Fruit fly (Drosophila melanogaster) whole organism, wandering third instar larva: Measurements from ENCODE around the gene sd.

Experiments used
- Abd-B ChIP-seq: fragments of >200 bp; optimal IDR thresholded peaks from 2 replicates; lab custom pipeline; 2017; ENCODE audit warnings: missing biosample characterization, missing genetic modification characterization
- CG32264 ChIP-seq: fragments of 200-800 bp; sonication (Bioruptor generic); optimal IDR thresholded peaks from 2 replicates; lab custom pipeline; 2016; ENCODE audit warnings: missing biosample characterization, missing genetic modification characterization
- CG9705 ChIP-seq: fragments of 200-800 bp; sonication (Bioruptor generic); optimal IDR thresholded peaks from 2 replicates; lab custom pipeline; 2018; ENCODE audit warnings: missing biosample characterization, mild to moderate bottlenecking, missing genetic modification characterization
- CrebA ChIP-seq: fragments of 200-800 bp; sonication (Bioruptor generic); optimal IDR thresholded peaks from 2 replicates; lab custom pipeline; 2016; ENCODE audit warnings: missing biosample characterization, mild to moderate bottlenecking, missing genetic modification characterization, borderline replicate concordance
- Dfd ChIP-seq: fragments of >200 bp; optimal IDR thresholded peaks from 2 replicates; lab custom pipeline; 2017; ENCODE audit warnings: missing biosample characterization, missing genetic modification characterization
- Dif ChIP-seq: fragments of 200-275, 200-300 bp; sonication (Bioruptor generic); optimal IDR thresholded peaks from 2 replicates; lab custom pipeline; 2018; ENCODE audit warnings: missing biosample characterization, missing genetic modification characterization; ENCODE audit not compliant: partially characterized antibody
- GATAd ChIP-seq: sonication (Bioruptor generic); optimal IDR thresholded peaks from 2 replicates; lab custom pipeline; 2016; ENCODE audit warnings: missing biosample characterization, missing genetic modification characterization
- HLH106 ChIP-seq: fragments of 200-800 bp; optimal IDR thresholded peaks from 3 replicates; lab custom pipeline; 2019; ENCODE audit warnings: missing biosample characterization, mild to moderate bottlenecking, missing genetic modification characterization, moderate library complexity
- Hnf4 ChIP-seq: fragments of 200-800 bp; sonication (Bioruptor generic); optimal IDR thresholded peaks from 2 replicates; lab custom pipeline; 2016; ENCODE audit warnings: missing biosample characterization, mild to moderate bottlenecking, missing genetic modification characterization
- Hr78 ChIP-seq: fragments of >200 bp; optimal IDR thresholded peaks from 2 replicates; lab custom pipeline; 2017; ENCODE audit warnings: missing biosample characterization, missing genetic modification characterization
- Hr83 ChIP-seq: fragments of 200-300 bp; sonication (Bioruptor generic); optimal IDR thresholded peaks from 2 replicates; lab custom pipeline; 2016; ENCODE audit warnings: missing biosample characterization, mild to moderate bottlenecking, missing genetic modification characterization, moderate library complexity; ENCODE audit not compliant: poor library complexity, severe bottlenecking
- Jra ChIP-seq: sonication (Bioruptor generic); optimal IDR thresholded peaks from 2 replicates; lab custom pipeline; 2016; ENCODE audit warnings: missing biosample characterization, missing genetic modification characterization
- Mio ChIP-seq: sonication (Bioruptor generic); optimal IDR thresholded peaks from 2 replicates; lab custom pipeline; 2016; ENCODE audit warnings: missing biosample characterization, missing genetic modification characterization
- Myc ChIP-seq: fragments of >200 bp; optimal IDR thresholded peaks from 2 replicates; lab custom pipeline; 2017
- N ChIP-seq: fragments of >200 bp; optimal IDR thresholded peaks from 2 replicates; lab custom pipeline; 2018; ENCODE audit warnings: missing biosample characterization, missing external identifiers, missing genetic modification characterization
- OdsH ChIP-seq: fragments of 200-800 bp; sonication (Bioruptor generic); optimal IDR thresholded peaks from 2 replicates; lab custom pipeline; 2016; ENCODE audit warnings: missing biosample characterization, mild to moderate bottlenecking, missing genetic modification characterization
- Rel ChIP-seq, 2 experiments: fragments of 200-800 bp; sonication (Bioruptor generic) in 1 of 2; optimal IDR thresholded peaks; 2 replicates in 1 of 2; 3 replicates in 1 of 2; lab custom pipeline; 2016 to 2019; ENCODE audit warnings: mild to moderate bottlenecking in 2 of 2, missing biosample characterization in 2 of 2, missing genetic modification characterization in 2 of 2, moderate library complexity in 1 of 2
- Sp1 ChIP-seq: fragments of 200-800 bp; sonication (Bioruptor generic); optimal IDR thresholded peaks from 3 replicates; lab custom pipeline; 2019; ENCODE audit warnings: missing biosample characterization, mild to moderate bottlenecking, missing genetic modification characterization, moderate library complexity
- Vsx2 ChIP-seq: fragments of 200-300, 225-300 bp; sonication (Bioruptor generic); optimal IDR thresholded peaks from 2 replicates; lab custom pipeline; 2018; ENCODE audit warnings: missing biosample characterization, missing genetic modification characterization; ENCODE audit not compliant: partially characterized antibody
- brk ChIP-seq: fragments of 200-800 bp; sonication (Bioruptor generic); optimal IDR thresholded peaks from 2 replicates; lab custom pipeline; 2016; ENCODE audit warnings: missing biosample characterization, mild to moderate bottlenecking, missing genetic modification characterization
- dl ChIP-seq, 2 experiments: fragments of 175-275, 200-275 bp in 1 of 2; fragments of 200-275 bp in 1 of 2; sonication (Bioruptor generic); optimal IDR thresholded peaks; lab custom pipeline; 2018; ENCODE audit warnings: mild to moderate bottlenecking in 2 of 2, missing biosample characterization in 2 of 2, missing genetic modification characterization in 2 of 2, moderate library complexity in 2 of 2; ENCODE audit not compliant: partially characterized antibody in 2 of 2, insufficient read depth in 1 of 2
- dmrt93B ChIP-seq: fragments of 200-800 bp; sonication (Bioruptor generic); optimal IDR thresholded peaks from 2 replicates; lab custom pipeline; 2018; ENCODE audit warnings: missing biosample characterization, mild to moderate bottlenecking, missing genetic modification characterization
- dsf ChIP-seq: sonication (Bioruptor generic); optimal IDR thresholded peaks from 2 replicates; lab custom pipeline; 2016; ENCODE audit warnings: missing biosample characterization, missing genetic modification characterization, borderline replicate concordance
- foxo ChIP-seq, 2 experiments: fragments of 200-800 bp; sonication (Bioruptor generic); optimal IDR thresholded peaks; 2 replicates in 1 of 2; 3 replicates in 1 of 2; lab custom pipeline; 2016 to 2017; ENCODE audit warnings: missing biosample characterization in 2 of 2, missing genetic modification characterization in 2 of 2
- fru ChIP-seq: fragments of 200-800 bp; sonication (Bioruptor generic); optimal IDR thresholded peaks from 3 replicates; lab custom pipeline; 2016; ENCODE audit warnings: missing biosample characterization, mild to moderate bottlenecking, missing genetic modification characterization
- h ChIP-seq: fragments of 200-800 bp; sonication (Bioruptor generic); optimal IDR thresholded peaks from 3 replicates; lab custom pipeline; 2016; ENCODE audit warnings: missing biosample characterization, mild to moderate bottlenecking, missing genetic modification characterization
- jim ChIP-seq: fragments of 175-275, 200-325 bp; sonication (Bioruptor generic); optimal IDR thresholded peaks from 2 replicates; lab custom pipeline; 2016; ENCODE audit warnings: missing biosample characterization, mild to moderate bottlenecking, missing genetic modification characterization
- lola ChIP-seq: fragments of >200 bp; optimal IDR thresholded peaks from 2 replicates; lab custom pipeline; 2017; ENCODE audit warnings: missing biosample characterization, missing genetic modification characterization
- pan ChIP-seq: fragments of >200 bp; optimal IDR thresholded peaks from 2 replicates; lab custom pipeline; 2017
- psq ChIP-seq: fragments of 200-800 bp; sonication (Bioruptor generic); optimal IDR thresholded peaks from 3 replicates; lab custom pipeline; 2017; ENCODE audit warnings: missing biosample characterization, mild to moderate bottlenecking, missing genetic modification characterization, moderate library complexity
- rgr ChIP-seq: fragments of 200-800 bp; sonication (Bioruptor generic); optimal IDR thresholded peaks from 3 replicates; lab custom pipeline; 2016; ENCODE audit warnings: missing biosample characterization, mild to moderate bottlenecking, missing genetic modification characterization
- sage ChIP-seq: fragments of 200-800 bp; sonication (Bioruptor generic); optimal IDR thresholded peaks from 2 replicates; lab custom pipeline; 2016; ENCODE audit warnings: missing biosample characterization, mild to moderate bottlenecking, missing genetic modification characterization
- sv ChIP-seq: fragments of 200-800 bp; sonication (Bioruptor generic); optimal IDR thresholded peaks from 3 replicates; lab custom pipeline; 2016; ENCODE audit warnings: missing biosample characterization, missing genetic modification characterization
- tai ChIP-seq: sonication (Bioruptor generic); optimal IDR thresholded peaks from 2 replicates; lab custom pipeline; 2016; ENCODE audit warnings: missing biosample characterization, missing genetic modification characterization
- usp ChIP-seq: fragments of >200 bp; optimal IDR thresholded peaks from 2 replicates; lab custom pipeline; 2017; ENCODE audit warnings: missing biosample characterization, missing genetic modification characterization
- woc ChIP-seq: sonication (Bioruptor generic); optimal IDR thresholded peaks from 2 replicates; lab custom pipeline; 2016; ENCODE audit warnings: missing biosample characterization, mild to moderate bottlenecking, missing genetic modification characterization

Gene sd

dm6 chrX:15860479-15860878, 56.3 kb downstream of the sd start:
- TF ChIP-seq Mio (GFP tag; lab: Kevin White, UChicago) (no peak), dsf (GFP tag; lab: Kevin White, UChicago) (no peak), h (GFP tag; lab: Kevin White, UChicago) (peak; percentile 46), tai (GFP tag; lab: Kevin White, UChicago) (no peak), Hr83 (GFP tag; lab: Kevin White, UChicago) (peak; percentile 67), rgr (GFP tag; lab: Kevin White, UChicago) (peak; percentile 50), psq (peak; percentile 23), jim (GFP tag; lab: Kevin White, UChicago) (peak; percentile 89), Hnf4 (GFP tag; lab: Kevin White, UChicago) (peak; percentile 36), fru (GFP tag; lab: Kevin White, UChicago) (peak; percentile 27), Sp1 (GFP tag; lab: Kevin White, UChicago) (peak; percentile 57), Dif (GFP tag; lab: Kevin White, UChicago) (peak; percentile 50), OdsH (GFP tag; lab: Kevin White, UChicago) (peak; percentile 35), foxo (GFP tag; optimal IDR thresholded peaks at IDR 0.05; lab: Kevin White, UChicago) (peak in 1 of 2 experiments; percentile 22), Rel (GFP tag; optimal IDR thresholded peaks at IDR 0.05; lab: Kevin White, UChicago) (peak; percentile 21), Rel (tag; optimal IDR thresholded peaks at IDR 0.05; lab: Kevin White, UChicago) (peak; percentile 61), N (GFP tag; lab: Kevin White, UChicago) (no peak), woc (peak; percentile 32), HLH106 (tag; lab: Kevin White, UChicago) (peak; percentile 8)
- TF ChIP-seq, all 38 proteins: peak for 14

dm6 chrX:15866032-15866431, 61.9 kb downstream of the sd start:
- TF ChIP-seq Vsx2 (GFP tag; lab: Kevin White, UChicago): no peak
- no peak for TF ChIP-seq Hnf4 (GFP tag; lab: Kevin White, UChicago)
- TF ChIP-seq rgr (GFP tag; lab: Kevin White, UChicago): no peak
- no peak for TF ChIP-seq Dif (GFP tag; lab: Kevin White, UChicago)

dm6 chrX:15866799-15867412, 62.7 kb downstream of the sd start:
- TF ChIP-seq psq: no peak
- no peak for TF ChIP-seq Sp1 (GFP tag; lab: Kevin White, UChicago)
- no peak for TF ChIP-seq sage
- TF ChIP-seq dmrt93B (GFP tag; lab: Kevin White, UChicago): no peak
- no peak for TF ChIP-seq OdsH (GFP tag; lab: Kevin White, UChicago)
- TF ChIP-seq Rel (GFP tag; optimal IDR thresholded peaks at IDR 0.05; lab: Kevin White, UChicago): no peak
- no peak for TF ChIP-seq Rel (tag; optimal IDR thresholded peaks at IDR 0.05; lab: Kevin White, UChicago)
- TF ChIP-seq HLH106 (tag; lab: Kevin White, UChicago): no peak
- TF ChIP-seq CG32264 (GFP tag; lab: Kevin White, UChicago): no peak
- TF ChIP-seq Mio (GFP tag; lab: Kevin White, UChicago): no peak

DNA sequence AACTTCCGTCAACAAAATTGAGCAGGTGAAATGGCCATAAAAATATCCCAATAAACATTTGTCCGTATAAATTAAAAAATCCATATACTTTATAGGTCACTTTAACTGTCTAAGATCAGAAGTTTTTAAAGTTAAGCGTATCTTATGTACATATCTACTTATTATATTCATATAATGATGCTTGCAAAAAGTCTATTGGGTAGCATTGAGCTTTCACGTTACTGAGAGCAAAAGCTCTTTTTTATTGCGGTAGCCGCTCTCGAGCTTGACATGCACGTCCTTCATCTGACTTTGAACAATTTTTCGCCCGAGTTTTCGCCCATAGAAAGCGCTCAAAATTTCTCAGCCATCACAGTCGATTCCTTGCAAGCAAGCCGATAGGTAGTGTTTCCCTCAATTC, 63.7 kb downstream of the sd start, which contains the start of gene Gapdh2:
Gapdh2 (plus strand) TSS at position 283 of the 400 bp plus-strand sequence.
- TF ChIP-seq Abd-B (GFP tag; lab: Kevin White, UChicago) (no peak), rgr (GFP tag; lab: Kevin White, UChicago) (peak; percentile 100), Dif (GFP tag; lab: Kevin White, UChicago) (no peak), lola (GFP tag; lab: Kevin White, UChicago) (no peak), CG32264 (GFP tag; lab: Kevin White, UChicago) (peak; percentile 99), sv (GFP tag; lab: Kevin White, UChicago) (peak; percentile 99), dsf (GFP tag; lab: Kevin White, UChicago) (peak; percentile 98), jim (GFP tag; lab: Kevin White, UChicago) (no peak), Dfd (peak; percentile 97), usp (GFP tag; lab: Kevin White, UChicago) (no peak), Vsx2 (GFP tag; lab: Kevin White, UChicago) (no peak), pan (lab: Kevin White, UChicago) (no peak), Hr78 (no peak), Hr83 (GFP tag; lab: Kevin White, UChicago) (peak; percentile 85), dmrt93B (GFP tag; lab: Kevin White, UChicago) (peak; percentile 99), CG9705 (GFP tag; lab: Kevin White, UChicago) (peak; percentile 100), Myc (lab: Kevin White, UChicago) (no peak), dl (GFP tag; optimal IDR thresholded peaks at IDR 0.05; lab: Kevin White, UChicago; ENCODE audit: insufficient read depth in 1 of 2, partially characterized antibody in 2 of 2) (no peak), HLH106 (tag; lab: Kevin White, UChicago) (peak; percentile 100), CrebA (peak; percentile 98), h (GFP tag; lab: Kevin White, UChicago) (peak; percentile 100), Hnf4 (GFP tag; lab: Kevin White, UChicago) (peak; percentile 99), Jra (GFP tag; lab: Kevin White, UChicago) (peak; percentile 99), sage (peak; percentile 99), N (GFP tag; lab: Kevin White, UChicago) (no peak), GATAd (GFP tag; lab: Kevin White, UChicago) (peak; percentile 95), woc (peak; percentile 99), fru (GFP tag; lab: Kevin White, UChicago) (peak; percentile 100), OdsH (GFP tag; lab: Kevin White, UChicago) (peak; percentile 100), tai (GFP tag; lab: Kevin White, UChicago) (peak; percentile 98), foxo (GFP tag; optimal IDR thresholded peaks at IDR 0.05; lab: Kevin White, UChicago) (peak; percentile 98 to 100), brk (GFP tag; lab: Kevin White, UChicago) (peak; percentile 99), Rel (GFP tag; optimal IDR thresholded peaks at IDR 0.05; lab: Kevin White, UChicago) (peak; percentile 99), Rel (tag; optimal IDR thresholded peaks at IDR 0.05; lab: Kevin White, UChicago) (peak; percentile 99), Sp1 (GFP tag; lab: Kevin White, UChicago) (peak; percentile 100), Mio (GFP tag; lab: Kevin White, UChicago) (peak; percentile 92)
